Worm (Caenorhabditis elegans) whole organism, mixed stage, embryonic: ENCODE measurements around the gene H43E16.1.

Experiments
- ces-1 ChIP-seq: fragments of 150-350 bp; optimal IDR thresholded peaks from 2 replicates; lab custom pipeline; 2014; ENCODE audit warnings: missing biosample characterization, missing genetic modification reagents, missing genetic modification characterization
- elt-1 ChIP-seq: sonication (generic microtip); optimal IDR thresholded peaks from 2 replicates; lab custom pipeline; 2017; ENCODE audit warnings: missing genetic modification characterization, mild to moderate bottlenecking, missing compliant biosample characterization, antibody characterized with exemption, moderate library complexity, borderline replicate concordance; ENCODE audit not compliant: insufficient read depth
- lin-13 ChIP-seq: fragments of 150-350 bp; optimal IDR thresholded peaks from 2 replicates; lab custom pipeline; 2014; ENCODE audit warnings: missing biosample characterization, missing genetic modification characterization
- mep-1 ChIP-seq: fragments of 150-350 bp; optimal IDR thresholded peaks from 2 replicates; lab custom pipeline; 2017; ENCODE audit warnings: missing biosample characterization, missing genetic modification reagents, missing genetic modification characterization, inconsistent platforms
- nhr-12 ChIP-seq: fragments of 150-350 bp; optimal IDR thresholded peaks from 2 replicates; lab custom pipeline; 2014; ENCODE audit warnings: missing biosample characterization, missing genetic modification characterization
- nhr-237 ChIP-seq: fragments of 150-350 bp; optimal IDR thresholded peaks from 2 replicates; lab custom pipeline; 2014; ENCODE audit warnings: missing biosample characterization, missing genetic modification characterization
- nhr-28 ChIP-seq: fragments of 150-350 bp; optimal IDR thresholded peaks from 2 replicates; lab custom pipeline; 2014; ENCODE audit warnings: missing biosample characterization, missing genetic modification characterization
- nhr-76 ChIP-seq: sonication (generic microtip); optimal IDR thresholded peaks from 2 replicates; lab custom pipeline; 2017; ENCODE audit warnings: missing biosample characterization, missing genetic modification characterization
- pha-4 ChIP-seq: fragments of 150-350 bp; optimal IDR thresholded peaks from 2 replicates; lab custom pipeline; 2018; ENCODE audit warnings: missing biosample characterization, missing genetic modification reagents, missing genetic modification characterization
- unc-62 ChIP-seq: fragments of 150-350 bp; optimal IDR thresholded peaks from 2 replicates; lab custom pipeline; 2014; ENCODE audit warnings: missing biosample characterization, missing genetic modification reagents, missing genetic modification characterization

ce11 chrII:6721581-6721980 is 47.5 kb downstream of the H43E16.1 start:
- no peak for TF ChIP-seq nhr-76 (tag; lab: Kevin White, UChicago)
- TF ChIP-seq mep-1: peak; percentile 5
- TF ChIP-seq ces-1 (GFP tag; lab: Kevin White, UChicago): no peak
- TF ChIP-seq nhr-28: no peak
- no peak for TF ChIP-seq pha-4 (tag; lab: Kevin White, UChicago)
- TF ChIP-seq elt-1 (tag; lab: Kevin White, UChicago): no peak
- TF ChIP-seq nhr-12 (tag; lab: Kevin White, UChicago): no peak
- TF ChIP-seq unc-62 (GFP tag; lab: Kevin White, UChicago): no peak
- TF ChIP-seq nhr-237: no peak
- no peak for TF ChIP-seq lin-13 (tag; lab: Kevin White, UChicago)
